Fruit fly (Drosophila melanogaster) whole organism, embryonic: ENCODE data around the gene CG4467.

Source experiments
- Abd-B ChIP-seq: fragments of 200-800 bp; sonication (Bioruptor generic); optimal IDR thresholded peaks from 2 replicates; lab custom pipeline; 2018; ENCODE audit warnings: missing biosample characterization, mild to moderate bottlenecking, missing genetic modification characterization, moderate library complexity
- Adf1 ChIP-seq: fragments of 200-800 bp; sonication (Bioruptor generic); IDR thresholded peaks from 2 replicates; pipeline ENCODE4 v1.3.6; 2022; ENCODE audit warnings: missing biosample characterization, missing genetic modification characterization
- Atf6 ChIP-seq: fragments of 200-800 bp; sonication (Bioruptor generic); IDR thresholded peaks from 2 replicates; pipeline ENCODE4 v1.3.6; 2022; ENCODE audit warnings: missing biosample characterization, missing genetic modification characterization
- BEAF-32 ChIP-seq: fragments of 200-800 bp; sonication (Bioruptor generic); optimal IDR thresholded peaks from 3 replicates; lab custom pipeline; 2017; ENCODE audit warnings: missing biosample characterization, missing genetic modification characterization, mild to moderate bottlenecking, moderate library complexity, missing genetic modification reagents
- Bdp1 ChIP-seq: fragments of 200-800 bp; sonication (Bioruptor generic); optimal IDR thresholded peaks from 3 replicates; lab custom pipeline; 2016; ENCODE audit warnings: missing biosample characterization, missing genetic modification characterization
- CG11560 ChIP-seq: fragments of 200-800 bp; sonication (Bioruptor generic); IDR thresholded peaks from 3 replicates; pipeline ENCODE4 v1.3.6; 2022; ENCODE audit warnings: missing biosample characterization, missing genetic modification characterization
- CG12155 ChIP-seq: fragments of 200-800 bp; sonication (Bioruptor generic); optimal IDR thresholded peaks from 3 replicates; lab custom pipeline; 2016; ENCODE audit warnings: missing biosample characterization, missing genetic modification characterization
- CG15479 ChIP-seq: fragments of 200-800 bp; sonication (Bioruptor generic); optimal IDR thresholded peaks from 3 replicates; lab custom pipeline; 2019; ENCODE audit warnings: missing biosample characterization, mild to moderate bottlenecking, missing genetic modification characterization, moderate library complexity
- CG1602 ChIP-seq: fragments of 200-800 bp; sonication (Bioruptor generic); optimal IDR thresholded peaks from 3 replicates; lab custom pipeline; 2016; ENCODE audit warnings: missing biosample characterization, missing genetic modification characterization
- CG16779 ChIP-seq: fragments of 200-800 bp; sonication (Bioruptor generic); IDR thresholded peaks from 2 replicates; pipeline ENCODE4 v1.3.6; 2022; ENCODE audit warnings: missing biosample characterization, missing genetic modification characterization
- CG16815 ChIP-seq: fragments of 200-800 bp; sonication (Bioruptor generic); optimal IDR thresholded peaks from 3 replicates; lab custom pipeline; 2017; ENCODE audit warnings: missing biosample characterization, mild to moderate bottlenecking, missing genetic modification characterization
- CG18476 ChIP-seq: fragments of 200-800 bp; sonication (Bioruptor generic); optimal IDR thresholded peaks from 2 replicates; lab custom pipeline; 2016; ENCODE audit warnings: missing biosample characterization, mild to moderate bottlenecking, missing genetic modification characterization
- CG2116 ChIP-seq: fragments of 200-800 bp; sonication (Bioruptor generic); optimal IDR thresholded peaks from 3 replicates; lab custom pipeline; 2018; ENCODE audit warnings: missing biosample characterization, mild to moderate bottlenecking, missing genetic modification characterization
- CG32767 ChIP-seq: fragments of 200-800 bp; sonication (Bioruptor generic); IDR thresholded peaks from 2 replicates; pipeline ENCODE4 v1.3.6; 2022; ENCODE audit warnings: missing biosample characterization, missing genetic modification characterization
- CG34376 ChIP-seq: fragments of 200-800 bp; sonication (Bioruptor generic); optimal IDR thresholded peaks from 2 replicates; lab custom pipeline; 2018; ENCODE audit warnings: missing biosample characterization, mild to moderate bottlenecking, missing genetic modification characterization
- CG42726 ChIP-seq: fragments of 200-800 bp; sonication (Bioruptor generic); IDR thresholded peaks from 2 replicates; pipeline ENCODE4 v1.3.6; 2022; ENCODE audit warnings: missing biosample characterization, missing genetic modification characterization; ENCODE audit not compliant: partially characterized antibody
- CG4424 ChIP-seq: fragments of 200-800 bp; sonication (Bioruptor generic); optimal IDR thresholded peaks from 3 replicates; lab custom pipeline; 2016; ENCODE audit warnings: missing biosample characterization, missing genetic modification characterization
- CG9932 ChIP-seq: fragments of 200-800 bp; sonication (Bioruptor generic); IDR thresholded peaks from 2 replicates; pipeline ENCODE4 v1.3.6; 2022; ENCODE audit warnings: missing biosample characterization, missing genetic modification characterization
- CHES-1-like ChIP-seq: fragments of 200-800 bp; sonication (Bioruptor generic); optimal IDR thresholded peaks from 2 replicates; lab custom pipeline; 2016; ENCODE audit warnings: missing biosample characterization, missing genetic modification characterization
- CoRest ChIP-seq: fragments of 200-800 bp; sonication (Bioruptor generic); optimal IDR thresholded peaks from 3 replicates; lab custom pipeline; 2018; ENCODE audit warnings: missing biosample characterization, mild to moderate bottlenecking, missing genetic modification characterization, moderate library complexity
- D ChIP-seq, 2 experiments: fragments of 200-800 bp in 1 of 2; fragments of >200 bp in 1 of 2; sonication (Bioruptor generic) in 1 of 2; optimal IDR thresholded peaks; 2 replicates in 1 of 2; 3 replicates in 1 of 2; lab custom pipeline; 2017; ENCODE audit warnings: mild to moderate bottlenecking in 1 of 2, missing biosample characterization in 1 of 2, missing genetic modification characterization in 1 of 2, missing genetic modification reagents in 1 of 2
- D19B ChIP-seq: fragments of 200-800 bp; sonication (Bioruptor generic); optimal IDR thresholded peaks from 2 replicates; lab custom pipeline; 2017; ENCODE audit warnings: missing biosample characterization, mild to moderate bottlenecking, missing genetic modification characterization
- Dad ChIP-seq: fragments of 200-800 bp; sonication (Bioruptor generic); optimal IDR thresholded peaks from 3 replicates; lab custom pipeline; 2016; ENCODE audit warnings: missing biosample characterization, missing genetic modification characterization
- Dfd ChIP-seq, 2 experiments: fragments of >200 bp; optimal IDR thresholded peaks; 2 replicates each; lab custom pipeline; 2017; ENCODE audit warnings: missing biosample characterization in 2 of 2, missing genetic modification characterization in 2 of 2
- Dp ChIP-seq: fragments of 200-800 bp; sonication (Bioruptor generic); optimal IDR thresholded peaks from 2 replicates; lab custom pipeline; 2018; ENCODE audit warnings: missing biosample characterization, mild to moderate bottlenecking, missing genetic modification characterization, moderate library complexity
- Hr51 ChIP-seq, 2 experiments: fragments of 200-800 bp; sonication (Bioruptor generic); optimal IDR thresholded peaks; 2 replicates in 1 of 2; 3 replicates in 1 of 2; lab custom pipeline; 2016 to 2018; ENCODE audit warnings: missing biosample characterization in 2 of 2, missing genetic modification characterization in 2 of 2, mild to moderate bottlenecking in 1 of 2, moderate library complexity in 1 of 2
- Jarid2 ChIP-seq: fragments of 200-800 bp; sonication (Bioruptor generic); optimal IDR thresholded peaks from 3 replicates; lab custom pipeline; 2017; ENCODE audit warnings: mild to moderate bottlenecking, missing biosample characterization, missing genetic modification reagents, missing genetic modification characterization
- Mes4 ChIP-seq: fragments of 200-800 bp; sonication (Bioruptor generic); optimal IDR thresholded peaks from 2 replicates; lab custom pipeline; 2016; ENCODE audit warnings: missing biosample characterization, missing genetic modification characterization
- NFAT ChIP-seq: fragments of 200-800 bp; sonication (Bioruptor generic); IDR thresholded peaks from 2 replicates; pipeline ENCODE4 v1.3.6; 2022; ENCODE audit warnings: missing biosample characterization, missing genetic modification characterization
- Oli ChIP-seq: fragments of 200-800 bp; sonication (Bioruptor generic); optimal IDR thresholded peaks from 2 replicates; lab custom pipeline; 2018; ENCODE audit warnings: missing biosample characterization, mild to moderate bottlenecking, missing genetic modification characterization, moderate library complexity
- bowl ChIP-seq: fragments of 200-800 bp; sonication (Bioruptor generic); IDR thresholded peaks from 2 replicates; pipeline ENCODE4 v1.3.6; 2022; ENCODE audit warnings: missing biosample characterization, missing genetic modification characterization
- cas ChIP-seq: fragments of 200-800 bp; sonication (Bioruptor generic); IDR thresholded peaks from 2 replicates; pipeline ENCODE4 v1.3.6; 2022; ENCODE audit warnings: missing biosample characterization, missing genetic modification characterization
- caup ChIP-seq: fragments of 200-800 bp; sonication (Bioruptor generic); optimal IDR thresholded peaks from 3 replicates; lab custom pipeline; 2017; ENCODE audit warnings: missing biosample characterization, mild to moderate bottlenecking, missing genetic modification characterization, moderate library complexity; ENCODE audit not compliant: severe bottlenecking
- crol ChIP-seq: fragments of 200-800 bp; sonication (Bioruptor generic); IDR thresholded peaks from 2 replicates; pipeline ENCODE4 v1.3.6; 2022; ENCODE audit warnings: missing biosample characterization, missing genetic modification characterization
- gem ChIP-seq: fragments of 200-800 bp; sonication (Bioruptor generic); optimal IDR thresholded peaks from 2 replicates; lab custom pipeline; 2019; ENCODE audit warnings: missing biosample characterization, mild to moderate bottlenecking, missing genetic modification characterization, moderate library complexity
- gro ChIP-seq: fragments of 200-800 bp; sonication (Bioruptor generic); optimal IDR thresholded peaks from 2 replicates; lab custom pipeline; 2016; ENCODE audit warnings: missing biosample characterization, missing genetic modification characterization
- h ChIP-seq: fragments of >200 bp; optimal IDR thresholded peaks from 2 replicates; lab custom pipeline; 2017
- her ChIP-seq: fragments of 200-800 bp; sonication (Bioruptor generic); optimal IDR thresholded peaks from 2 replicates; lab custom pipeline; 2016; ENCODE audit warnings: missing biosample characterization, missing genetic modification characterization
- jing ChIP-seq: fragments of 200-800 bp; sonication (Bioruptor generic); optimal IDR thresholded peaks from 2 replicates; lab custom pipeline; 2018; ENCODE audit warnings: missing biosample characterization, mild to moderate bottlenecking, missing genetic modification characterization
- jumu ChIP-seq: fragments of 200-800 bp; sonication (Bioruptor generic); optimal IDR thresholded peaks from 3 replicates; lab custom pipeline; 2016; ENCODE audit warnings: missing biosample characterization, missing genetic modification characterization
- lbe ChIP-seq: fragments of 200-800 bp; sonication (Bioruptor generic); optimal IDR thresholded peaks from 2 replicates; lab custom pipeline; 2016; ENCODE audit warnings: missing biosample characterization, mild to moderate bottlenecking, missing genetic modification characterization
- luna ChIP-seq: fragments of 200-800 bp; sonication (Bioruptor generic); optimal IDR thresholded peaks from 2 replicates; lab custom pipeline; 2016; ENCODE audit warnings: missing biosample characterization, missing genetic modification characterization
- org-1 ChIP-seq: fragments of 200-800 bp; sonication (Bioruptor generic); optimal IDR thresholded peaks from 2 replicates; lab custom pipeline; 2017; ENCODE audit warnings: missing biosample characterization, missing genetic modification characterization
- p53 ChIP-seq: fragments of 200-800 bp; sonication (Bioruptor generic); optimal IDR thresholded peaks from 2 replicates; lab custom pipeline; 2016; ENCODE audit warnings: missing biosample characterization, missing genetic modification characterization
- pan ChIP-seq, 4 experiments: fragments of >200 bp in 3 of 4; fragments of 200-800 bp in 1 of 4; sonication (Bioruptor generic) in 1 of 4; optimal IDR thresholded peaks in 3 of 4; IDR thresholded peaks in 1 of 4; 2 replicates each; pipeline versions ENCODE4 v1.3.6 to Lab custom; 2017 to 2022; ENCODE audit warnings: missing biosample characterization in 2 of 4, missing genetic modification characterization in 2 of 4, mixed read lengths in 1 of 4
- shn ChIP-seq: fragments of 200-800 bp; sonication (Bioruptor generic); optimal IDR thresholded peaks from 3 replicates; lab custom pipeline; 2016; ENCODE audit warnings: missing biosample characterization, missing genetic modification characterization
- sim ChIP-seq: fragments of 200-800 bp; sonication (Bioruptor generic); IDR thresholded peaks from 2 replicates; pipeline ENCODE4 v1.3.6; 2022; ENCODE audit warnings: missing biosample characterization, missing genetic modification characterization
- z ChIP-seq: fragments of 200-800 bp; sonication (Bioruptor generic); IDR thresholded peaks from 3 replicates; pipeline ENCODE4 v1.3.6; 2022; ENCODE audit warnings: missing biosample characterization, missing genetic modification characterization
- zf30C ChIP-seq: fragments of 200-800 bp; sonication (Bioruptor generic); optimal IDR thresholded peaks from 3 replicates; lab custom pipeline; 2018; ENCODE audit warnings: missing biosample characterization, mild to moderate bottlenecking, missing genetic modification characterization

Gene CG4467

dm6 chr3R:23239934-23240632, 8.6 kb downstream of the CG4467 start (continued):
- TF ChIP-seq gem (tag; lab: Kevin White, UChicago) (peak; percentile 83), CHES-1-like (GFP tag; lab: Kevin White, UChicago) (peak; percentile 30), Dp (GFP tag; lab: Kevin White, UChicago) (no peak), CG11560 (tag; lab: Robert Waterston, UW) (0 out of 3 replicates have a peak, but pooled peaks have one; percentile 43), sim (GFP tag; lab: Robert Waterston, UW) (no peak), gro (GFP tag; lab: Kevin White, UChicago) (peak; percentile 19), CG15479 (no peak), NFAT (GFP tag; lab: Robert Waterston, UW) (no peak), D19B (GFP tag; lab: Kevin White, UChicago) (peak; percentile 95), CG9932 (GFP tag; lab: Robert Waterston, UW) (peak; percentile 63), CG34376 (GFP tag; lab: Kevin White, UChicago) (no peak), jing (GFP tag; lab: Kevin White, UChicago) (peak; percentile 13), Oli (peak; percentile 49), Mes4 (GFP tag; lab: Kevin White, UChicago) (no peak), CG2116 (GFP tag; lab: Kevin White, UChicago) (no peak), caup (GFP tag; lab: Kevin White, UChicago) (peak; percentile 73), z (GFP tag; lab: Robert Waterston, UW) (no peak), Jarid2 (GFP tag; lab: Kevin White, UChicago) (no peak), pan (optimal IDR thresholded peaks at IDR 0.05; lab: Kevin White, UChicago) (no peak), pan (GFP tag; optimal IDR thresholded peaks at IDR 0.05 in 1 of 2, IDR thresholded peaks at IDR 0.05 in 1 of 2) (peak in 1 of 2 experiments; percentile 86), Hr51 (GFP tag; optimal IDR thresholded peaks at IDR 0.05; lab: Kevin White, UChicago) (peak; percentile 27 to 67), her (GFP tag; lab: Kevin White, UChicago) (peak; percentile 7), lbe (no peak), CG1602 (GFP tag; lab: Kevin White, UChicago) (peak; percentile 20), Bdp1 (GFP tag; lab: Kevin White, UChicago) (no peak), Atf6 (peak; percentile 78), D (optimal IDR thresholded peaks at IDR 0.05; lab: Kevin White, UChicago) (no peak), D (GFP tag; optimal IDR thresholded peaks at IDR 0.05; lab: Kevin White, UChicago) (peak; percentile 67), Adf1 (GFP tag; lab: Robert Waterston, UW) (peak; percentile 33; the same call in 1 of the 2 replicates), CG18476 (GFP tag; lab: Kevin White, UChicago) (peak; percentile 2), Abd-B (GFP tag; lab: Kevin White, UChicago) (peak; percentile 50), CG16815 (GFP tag; lab: Kevin White, UChicago) (no peak), Dfd (GFP tag; optimal IDR thresholded peaks at IDR 0.05; lab: Kevin White, UChicago) (no peak), h (lab: Kevin White, UChicago) (no peak), bowl (GFP tag; lab: Robert Waterston, UW) (no peak), CG16779 (GFP tag; lab: Robert Waterston, UW) (peak; percentile 37; the same call in 1 of the 2 replicates), CG4424 (peak; percentile 37), CG12155 (GFP tag; lab: Kevin White, UChicago) (no peak), CG32767 (GFP tag; lab: Robert Waterston, UW) (peak; percentile 56), shn (GFP tag; lab: Kevin White, UChicago) (no peak), BEAF-32 (no peak), zf30C (no peak), crol (GFP tag; lab: Robert Waterston, UW) (no peak), cas (GFP tag; lab: Robert Waterston, UW) (no peak), CoRest (tag; lab: Kevin White, UChicago) (peak; percentile 54), Dad (GFP tag; lab: Kevin White, UChicago) (peak; percentile 22), luna (GFP tag; lab: Kevin White, UChicago) (no peak), jumu (GFP tag; lab: Kevin White, UChicago) (no peak), CG42726 (GFP tag; lab: Robert Waterston, UW) (no peak), p53 (no peak), org-1 (GFP tag; lab: Kevin White, UChicago) (peak; percentile 51)
